Fruit fly (Drosophila melanogaster) whole organism, pupa: ENCODE measurements around the gene Rpt5.

Experiments
- CG10348 ChIP-seq: fragments of 200-800 bp; sonication (Bioruptor generic); IDR thresholded peaks from 2 replicates; pipeline ENCODE4 v1.3.6; 2022; ENCODE audit warnings: missing biosample characterization, missing genetic modification characterization
- CG13204 ChIP-seq: fragments of 200-800 bp; sonication (Bioruptor generic); optimal IDR thresholded peaks from 2 replicates; lab custom pipeline; 2018; ENCODE audit warnings: missing biosample characterization, mild to moderate bottlenecking, missing genetic modification characterization, moderate library complexity
- CG14655 ChIP-seq: fragments of 200-800 bp; sonication (Bioruptor generic); optimal IDR thresholded peaks from 3 replicates; lab custom pipeline; 2017; ENCODE audit warnings: mild to moderate bottlenecking, missing biosample characterization, missing genetic modification reagents, missing genetic modification characterization
- CG32121 ChIP-seq: fragments of 200-800 bp; sonication (Bioruptor generic); IDR thresholded peaks from 2 replicates; pipeline ENCODE4 v1.3.6; 2022; ENCODE audit warnings: missing biosample characterization, missing genetic modification characterization
- CG34367 ChIP-seq: fragments of 200-800 bp; sonication (Bioruptor generic); optimal IDR thresholded peaks from 2 replicates; lab custom pipeline; 2018; ENCODE audit warnings: missing biosample characterization, mild to moderate bottlenecking, missing genetic modification characterization
- CG8159 ChIP-seq: fragments of 200-800 bp; sonication (Bioruptor generic); optimal IDR thresholded peaks from 3 replicates; lab custom pipeline; 2018; ENCODE audit warnings: missing biosample characterization, mild to moderate bottlenecking, missing genetic modification characterization, moderate library complexity
- CG8301 ChIP-seq: fragments of 200-800 bp; sonication (Bioruptor generic); optimal IDR thresholded peaks from 2 replicates; lab custom pipeline; 2018; ENCODE audit warnings: missing biosample characterization, mild to moderate bottlenecking, missing genetic modification characterization
- CG9948 ChIP-seq: fragments of 200-800 bp; sonication (Bioruptor generic); optimal IDR thresholded peaks from 2 replicates; lab custom pipeline; 2018; ENCODE audit warnings: missing biosample characterization, mild to moderate bottlenecking, missing genetic modification characterization, moderate library complexity
- D1 ChIP-seq: fragments of 200-800 bp; sonication (Bioruptor generic); optimal IDR thresholded peaks from 2 replicates; lab custom pipeline; 2018; ENCODE audit warnings: missing biosample characterization, mild to moderate bottlenecking, missing genetic modification characterization, moderate library complexity
- EcR ChIP-seq: fragments of 200-800 bp; sonication (Bioruptor generic); optimal IDR thresholded peaks from 3 replicates; lab custom pipeline; 2019; ENCODE audit warnings: missing biosample characterization, missing genetic modification characterization, mild to moderate bottlenecking, moderate library complexity, missing genetic modification reagents
- Pif1B ChIP-seq: fragments of 200-800 bp; sonication (Bioruptor generic); optimal IDR thresholded peaks from 3 replicates; lab custom pipeline; 2016; ENCODE audit warnings: missing biosample characterization, missing genetic modification characterization
- fd96Ca ChIP-seq: fragments of 200-800 bp; sonication (Bioruptor generic); IDR thresholded peaks from 3 replicates; pipeline ENCODE4 v1.3.6; 2022; ENCODE audit warnings: missing biosample characterization, missing genetic modification characterization
- gl ChIP-seq: fragments of 200-800 bp; sonication (Bioruptor generic); optimal IDR thresholded peaks from 2 replicates; lab custom pipeline; 2018; ENCODE audit warnings: missing biosample characterization, mild to moderate bottlenecking, missing genetic modification characterization

DNA sequence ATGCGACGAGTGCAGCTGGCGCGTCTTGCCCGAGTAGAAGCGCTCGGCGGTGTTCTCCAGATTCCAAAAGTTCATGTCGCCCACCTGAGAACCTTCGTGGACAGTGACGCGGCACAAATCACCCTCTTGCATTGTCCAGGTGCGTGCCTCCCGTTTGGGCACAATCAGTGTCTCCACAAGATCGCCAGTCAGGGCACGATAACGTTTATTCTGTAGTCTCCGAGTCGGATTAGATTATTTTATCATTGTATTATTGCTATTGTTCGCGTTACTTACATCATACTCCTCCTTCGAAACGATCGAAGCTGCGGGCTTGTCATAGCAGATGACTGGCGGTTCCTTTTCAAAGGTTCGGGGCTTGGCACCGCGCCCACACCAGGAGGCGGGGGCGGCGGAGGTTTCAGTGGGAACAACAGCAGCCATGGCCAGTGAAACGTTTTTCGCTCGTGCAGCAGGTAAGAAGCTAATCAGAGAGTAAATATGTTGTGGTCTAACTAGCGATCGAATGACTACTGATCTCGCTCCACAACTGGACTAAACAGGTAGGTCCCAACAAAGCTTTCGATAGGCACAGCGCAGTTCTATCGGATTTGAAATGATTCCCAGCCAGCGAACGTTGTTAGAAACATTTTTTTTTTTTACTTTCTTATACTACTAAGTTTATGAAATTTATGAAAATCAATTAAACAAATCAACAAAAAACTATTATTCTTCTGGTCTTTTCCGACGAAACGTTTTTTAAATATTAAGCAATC is 21.1 kb downstream of the Rpt5 start, which contains the start of gene CG10208:
- TF ChIP-seq D1, result no peak
- TF ChIP-seq CG8159 (tag; lab: Kevin White, UChicago), result no peak
- TF ChIP-seq Pif1B (GFP tag; lab: Kevin White, UChicago), result no peak
- TF ChIP-seq CG34367, result no peak
- TF ChIP-seq CG32121 (GFP tag; lab: Robert Waterston, UW), result no peak
- TF ChIP-seq CG9948 (tag; lab: Kevin White, UChicago), result no peak
- TF ChIP-seq CG13204 (GFP tag; lab: Kevin White, UChicago), result no peak
- no peak for TF ChIP-seq gl (tag; lab: Kevin White, UChicago)
- no peak for TF ChIP-seq CG10348
- TF ChIP-seq CG14655 (GFP tag; lab: Kevin White, UChicago), result no peak
- no peak for TF ChIP-seq CG8301 (tag; lab: Kevin White, UChicago)
- no peak for TF ChIP-seq fd96Ca (GFP tag; lab: Robert Waterston, UW)
- no peak for TF ChIP-seq EcR (GFP tag; lab: Kevin White, UChicago)
